Fruit fly (Drosophila melanogaster): ENCODE results near the gene mura.

Gene mura

DNA sequence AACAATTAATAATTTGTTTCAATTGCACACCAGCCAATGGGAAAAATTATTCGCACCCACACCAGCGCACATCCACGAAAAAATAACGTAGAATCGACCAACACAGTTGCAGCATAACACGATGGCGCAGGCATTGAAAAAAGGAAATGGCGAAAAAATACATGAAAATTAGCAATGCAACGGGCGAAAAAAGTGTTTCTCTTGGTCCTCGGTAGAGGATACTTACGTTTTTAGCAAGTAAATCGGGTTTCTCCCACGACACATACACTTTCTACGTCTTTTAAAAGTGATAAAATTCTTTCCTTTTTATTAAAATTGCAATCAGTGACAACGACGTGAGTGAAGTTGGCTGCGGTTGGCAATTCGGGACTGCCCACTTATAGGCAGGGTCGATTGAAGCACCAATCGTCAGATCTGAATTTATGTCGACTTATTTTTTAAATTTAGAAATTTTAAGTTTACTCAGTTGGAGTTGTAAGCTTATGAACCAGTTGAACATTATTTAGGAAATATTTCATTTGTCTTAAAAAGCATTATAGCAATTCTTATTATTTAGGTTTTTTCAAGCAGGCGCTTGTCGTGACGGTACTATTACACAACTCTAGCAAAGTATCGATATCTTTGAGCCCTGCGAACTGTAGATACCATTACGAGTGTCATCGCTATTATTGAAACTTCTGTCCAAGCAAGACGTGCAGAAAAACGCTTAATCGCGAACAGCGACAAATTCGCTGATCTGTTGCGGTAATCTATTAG lies 26.0 kb upstream of the mura start, which contains the start of the genes Kap-alpha3 and Son (continued):
- TF ChIP-seq fd59A (GFP tag; optimal IDR thresholded peaks at IDR 0.05) = peak; percentile 69
- peak; percentile 79 for TF ChIP-seq CG6792 (GFP tag; optimal IDR thresholded peaks at IDR 0.05)
- peak; percentile 92 for TF ChIP-seq CG6854 (GFP tag; optimal IDR thresholded peaks at IDR 0.05)
- TF ChIP-seq CG9139 (GFP tag; optimal IDR thresholded peaks at IDR 0.05) = peak; percentile 83
- TF ChIP-seq CG34406 (GFP tag; optimal IDR thresholded peaks at IDR 0.05) = peak; percentile 82
- TF ChIP-seq CG11902 (GFP tag; optimal IDR thresholded peaks at IDR 0.05) = peak; percentile 74
- TF ChIP-seq CG10631 (GFP tag; optimal IDR thresholded peaks at IDR 0.05) = peak; percentile 85
- TF ChIP-seq dac (GFP tag; optimal IDR thresholded peaks at IDR 0.05) = peak; percentile 63
- peak; percentile 72 for TF ChIP-seq CG8632 (GFP tag; optimal IDR thresholded peaks at IDR 0.05)
- peak; percentile 91 for TF ChIP-seq cyc (GFP tag; optimal IDR thresholded peaks at IDR 0.05)
- TF ChIP-seq CG11294 (GFP tag; IDR thresholded peaks at IDR 0.05) = peak; percentile 56; the same call in 1 of the 2 replicates
- TF ChIP-seq CG8319 (GFP tag; optimal IDR thresholded peaks at IDR 0.05) = peak; percentile 75
- TF ChIP-seq Ets21C (GFP tag; optimal IDR thresholded peaks at IDR 0.05) = peak; percentile 84
- 0 out of 3 replicates have a peak, but pooled peaks have one; percentile 41 for TF ChIP-seq CG8119 (GFP tag; IDR thresholded peaks at IDR 0.05)
- peak; percentile 81 for TF ChIP-seq Blimp-1 (GFP tag; optimal IDR thresholded peaks at IDR 0.05)
- TF ChIP-seq CG31627 (GFP tag; optimal IDR thresholded peaks at IDR 0.05) = peak; percentile 93

DNA sequence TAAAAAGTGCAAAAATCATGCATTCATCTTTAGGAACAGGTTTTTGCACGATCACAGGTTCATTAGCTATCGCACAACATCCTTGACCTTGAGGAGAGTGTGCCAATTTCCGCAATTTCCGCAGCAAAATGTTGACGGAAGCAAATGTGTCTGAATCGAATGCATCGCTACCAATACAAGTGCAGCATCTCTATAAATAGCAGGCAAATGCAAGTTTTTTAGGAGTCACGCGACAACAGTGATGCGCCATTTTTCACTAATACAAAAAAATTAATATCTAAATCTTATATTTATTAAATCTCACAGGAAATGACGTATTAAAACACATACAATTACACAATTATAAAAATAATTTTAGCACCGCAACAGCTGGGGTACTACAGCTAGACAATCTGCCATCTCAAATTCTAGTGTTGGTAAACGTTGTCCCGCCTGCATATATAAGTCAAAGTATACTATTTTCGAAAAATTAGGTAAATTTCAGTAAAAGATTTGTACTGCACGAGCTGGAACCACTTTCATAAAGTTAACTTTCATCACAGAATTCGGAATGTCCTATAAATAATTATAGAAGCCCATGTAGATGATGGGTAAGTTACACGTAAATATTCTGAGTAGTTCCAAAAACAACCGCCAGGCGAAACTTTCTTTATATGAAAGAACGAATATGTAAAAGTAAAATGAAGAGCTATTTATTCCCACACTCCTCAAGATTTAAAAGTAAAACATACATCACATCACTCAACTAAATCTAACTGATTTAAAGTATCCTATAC lies 22.4 kb upstream of the mura start, which contains the start of gene CG9399:
CG9399 (minus strand) TSS at position 400 of the 776 bp plus-strand sequence.
- peak; percentile 98 for TF ChIP-seq svp (GFP tag)
- peak; percentile 98 for TF ChIP-seq CG3919 (GFP tag; optimal IDR thresholded peaks at IDR 0.05)
- TF ChIP-seq CG11902 (GFP tag; optimal IDR thresholded peaks at IDR 0.05) = peak; percentile 93
- TF ChIP-seq pdm3 (GFP tag; optimal IDR thresholded peaks at IDR 0.05) = peak; percentile 98
- TF ChIP-seq Sox15 (GFP tag; optimal IDR thresholded peaks at IDR 0.05) = peak; percentile 97
- TF ChIP-seq CG9139 (GFP tag; optimal IDR thresholded peaks at IDR 0.05) = peak; percentile 91
- peak; percentile 87 for TF ChIP-seq CG6854 (GFP tag; optimal IDR thresholded peaks at IDR 0.05)
- TF ChIP-seq fd85E (GFP tag; optimal IDR thresholded peaks at IDR 0.05) = peak; percentile 81
- TF ChIP-seq Sox102F (GFP tag; optimal IDR thresholded peaks at IDR 0.05) = peak; percentile 97
- peak; percentile 97 for TF ChIP-seq CG15336 (GFP tag; IDR thresholded peaks at IDR 0.05)
- peak; percentile 96 to 97 for TF ChIP-seq ss (GFP tag; optimal IDR thresholded peaks at IDR 0.05)
- TF ChIP-seq vri (GFP tag; optimal IDR thresholded peaks at IDR 0.05) = peak; percentile 94
- peak; percentile 98 for TF ChIP-seq esn (GFP tag; optimal IDR thresholded peaks at IDR 0.05)
- TF ChIP-seq CG32006 (GFP tag; optimal IDR thresholded peaks at IDR 0.05) = peak; percentile 98
- peak; percentile 93 for TF ChIP-seq CG1621 (tag; optimal IDR thresholded peaks at IDR 0.05)
- peak; percentile 99 for TF ChIP-seq Eip78C (GFP tag)
- TF ChIP-seq salr (GFP tag; optimal IDR thresholded peaks at IDR 0.05) = peak; percentile 95 to 98
- peak; percentile 96 for TF ChIP-seq Hr39 (GFP tag; optimal IDR thresholded peaks at IDR 0.05)
- peak; percentile 98 for TF ChIP-seq acj6 (GFP tag; optimal IDR thresholded peaks at IDR 0.05)
- TF ChIP-seq dsx (GFP tag; optimal IDR thresholded peaks at IDR 0.05; ENCODE audit: poor library complexity, severe bottlenecking) = peak; percentile 95
- TF ChIP-seq CG11762 (GFP tag; optimal IDR thresholded peaks at IDR 0.05; ENCODE audit: insufficient read depth) = peak; percentile 97
- TF ChIP-seq CG7368 (GFP tag; optimal IDR thresholded peaks at IDR 0.05) = peak; percentile 94
- peak; percentile 97 for TF ChIP-seq Gug (GFP tag; IDR thresholded peaks at IDR 0.05)
- peak; percentile 97 for TF ChIP-seq CG4318 (GFP tag; optimal IDR thresholded peaks at IDR 0.05)
- TF ChIP-seq Blimp-1 (GFP tag; optimal IDR thresholded peaks at IDR 0.05) = peak; percentile 81
- TF ChIP-seq CG10669 (GFP tag; optimal IDR thresholded peaks at IDR 0.05) = peak; percentile 95
- TF ChIP-seq CG11294 (GFP tag; IDR thresholded peaks at IDR 0.05) = peak; percentile 97
- TF ChIP-seq Eip75B (GFP tag; optimal IDR thresholded peaks at IDR 0.05) = peak; percentile 96
- TF ChIP-seq CG3032 (tag; optimal IDR thresholded peaks at IDR 0.05) = peak; percentile 97
- peak; percentile 98 for TF ChIP-seq Ets96B (tag; optimal IDR thresholded peaks at IDR 0.05)
- TF ChIP-seq CG6276 (GFP tag; optimal IDR thresholded peaks at IDR 0.05) = peak; percentile 96
- peak; percentile 72 for TF ChIP-seq Hr38 (GFP tag; optimal IDR thresholded peaks at IDR 0.05)
- peak; percentile 97 for TF ChIP-seq achi (GFP tag; optimal IDR thresholded peaks at IDR 0.05)
- peak; percentile 98 for TF ChIP-seq Eip93F (GFP tag; optimal IDR thresholded peaks at IDR 0.05)
- TF ChIP-seq CG10631 (GFP tag; optimal IDR thresholded peaks at IDR 0.05) = peak; percentile 99
- peak; percentile 96 for TF ChIP-seq Lpt (GFP tag; optimal IDR thresholded peaks at IDR 0.05)
